Fruit fly (Drosophila melanogaster) Kc167 (cell line): ENCODE measurements around the gene Atg14.

Source experiments
- Myc ChIP-seq: fragments of >200 bp; optimal IDR thresholded peaks from 2 replicates; lab custom pipeline; 2017; ENCODE audit warnings: missing external identifiers
- Sin3A ChIP-seq: fragments of >200 bp; optimal IDR thresholded peaks from 2 replicates; lab custom pipeline; 2018; ENCODE audit warnings: missing external identifiers
- h ChIP-seq: fragments of >200 bp; optimal IDR thresholded peaks from 3 replicates; lab custom pipeline; 2018; ENCODE audit warnings: missing external identifiers
- insv ChIP-seq: fragments of >200 bp; optimal IDR thresholded peaks from 3 replicates; lab custom pipeline; 2018; ENCODE audit warnings: missing external identifiers
- psq ChIP-seq: fragments of >200 bp; optimal IDR thresholded peaks from 2 replicates; lab custom pipeline; 2017; ENCODE audit warnings: missing external identifiers
- ttk ChIP-seq: sonication (Bioruptor generic); optimal IDR thresholded peaks from 2 replicates; lab custom pipeline; 2017; ENCODE audit warnings: missing external identifiers

The Atg14 gene

dm6 chr3R:29139767-29140755 is 23.9 kb downstream of the Atg14 start:
- no peak for TF ChIP-seq insv (lab: Kevin White, UChicago)
- no peak for TF ChIP-seq h
- no peak for TF ChIP-seq ttk (lab: Kevin White, UChicago)
- no peak for TF ChIP-seq psq
- no peak for TF ChIP-seq Myc (lab: Kevin White, UChicago)
- no peak for TF ChIP-seq Sin3A (lab: Kevin White, UChicago)

dm6 chr3R:29146710-29147109 is 30.5 kb downstream of the Atg14 start, which contains the start of gene CG14511:
Gene CG14511 (minus strand): TSS chr3R:29146893.
- no peak for TF ChIP-seq h
- no peak for TF ChIP-seq insv (lab: Kevin White, UChicago)
- TF ChIP-seq Myc (lab: Kevin White, UChicago): no peak
- no peak for TF ChIP-seq Sin3A (lab: Kevin White, UChicago)
- TF ChIP-seq psq: no peak
- no peak for TF ChIP-seq ttk (lab: Kevin White, UChicago)

- TF ChIP-seq insv (lab: Kevin White, UChicago) (peak; percentile 96), psq (no peak)
Measured at dm6 chr3R:29148072-29148471, 31.9 kb downstream of the Atg14 start, which contains the start of the genes CG11882 and Pglym78. Gene CG11882 (minus strand): TSS chr3R:29148172. Gene Pglym78 (plus strand): TSS chr3R:29148248.

- TF ChIP-seq ttk (lab: Kevin White, UChicago) (no peak), Myc (lab: Kevin White, UChicago) (no peak), h (no peak), Sin3A (lab: Kevin White, UChicago) (no peak), psq (no peak), insv (lab: Kevin White, UChicago) (no peak)
Measured at dm6 chr3R:29151621-29152092, 35.5 kb downstream of the Atg14 start, which contains the start of gene eIF2D. Gene eIF2D (minus strand): TSS chr3R:29151794.

- TF ChIP-seq h (no peak), Sin3A (lab: Kevin White, UChicago) (no peak), Myc (lab: Kevin White, UChicago) (no peak), psq (no peak), ttk (lab: Kevin White, UChicago) (no peak), insv (lab: Kevin White, UChicago) (no peak)
Measured at dm6 chr3R:29153197-29153644, 37.0 kb downstream of the Atg14 start, which contains the start of the genes Slbp and Rpn2. Gene Slbp (minus strand): TSS chr3R:29153266. Gene Rpn2 (plus strand): TSS chr3R:29153524.

dm6 chr3R:29157418-29158398 is 41.5 kb downstream of the Atg14 start, which contains the start of gene rdog:
Gene rdog (plus strand): TSS chr3R:29158122.
- TF ChIP-seq psq (no peak), insv (lab: Kevin White, UChicago) (no peak), Myc (lab: Kevin White, UChicago) (no peak), h (no peak), Sin3A (lab: Kevin White, UChicago) (no peak)

- TF ChIP-seq Sin3A (lab: Kevin White, UChicago) (no peak), Myc (lab: Kevin White, UChicago) (no peak), ttk (lab: Kevin White, UChicago) (no peak), psq (no peak), insv (lab: Kevin White, UChicago) (no peak), h (no peak)
Measured at dm6 chr3R:29158721-29159120, 42.5 kb downstream of the Atg14 start.

- no peak for TF ChIP-seq insv (lab: Kevin White, UChicago)
- TF ChIP-seq psq: no peak
- TF ChIP-seq Myc (lab: Kevin White, UChicago): no peak
- no peak for TF ChIP-seq ttk (lab: Kevin White, UChicago)
- no peak for TF ChIP-seq h
- no peak for TF ChIP-seq Sin3A (lab: Kevin White, UChicago)
Measured at dm6 chr3R:29159620-29160019, 43.4 kb downstream of the Atg14 start.

dm6 chr3R:29164930-29165693 is 48.9 kb downstream of the Atg14 start, which contains the start of gene CG11898:
Gene CG11898 (plus strand): TSS chr3R:29165643.
- TF ChIP-seq ttk (lab: Kevin White, UChicago): no peak
- no peak for TF ChIP-seq Myc (lab: Kevin White, UChicago)
- no peak for TF ChIP-seq h
- TF ChIP-seq Sin3A (lab: Kevin White, UChicago): no peak
- no peak for TF ChIP-seq insv (lab: Kevin White, UChicago)
- TF ChIP-seq psq: no peak
